Fruit fly (Drosophila melanogaster) whole organism, embryonic: Measurements from ENCODE around the gene Polr3A.

Experiments used
- CG10321 ChIP-seq: fragments of 200-800 bp; sonication (Bioruptor generic); IDR thresholded peaks from 2 replicates; pipeline ENCODE4 v1.3.6; 2022; ENCODE audit warnings: missing biosample characterization, missing genetic modification characterization
- CG11093 ChIP-seq: fragments of 200-800 bp; sonication (Bioruptor generic); IDR thresholded peaks from 3 replicates; pipeline ENCODE4 v1.3.6; 2022; ENCODE audit warnings: missing biosample characterization, missing genetic modification characterization
- CG12769 ChIP-seq: fragments of 200-800 bp; sonication (Bioruptor generic); optimal IDR thresholded peaks from 2 replicates; lab custom pipeline; 2019; ENCODE audit warnings: missing biosample characterization, mild to moderate bottlenecking, missing genetic modification characterization, moderate library complexity
- CG13296 ChIP-seq: fragments of 200-800 bp; sonication (Bioruptor generic); optimal IDR thresholded peaks from 3 replicates; lab custom pipeline; 2018; ENCODE audit warnings: missing biosample characterization, mild to moderate bottlenecking, missing genetic modification characterization
- CG13894 ChIP-seq: fragments of 200-800 bp; sonication (Bioruptor generic); optimal IDR thresholded peaks from 3 replicates; lab custom pipeline; 2018; ENCODE audit warnings: missing biosample characterization, mild to moderate bottlenecking, missing genetic modification characterization, moderate library complexity
- CG17328 ChIP-seq: fragments of 200-800 bp; sonication (Bioruptor generic); IDR thresholded peaks from 2 replicates; pipeline ENCODE4 v1.3.6; 2022; ENCODE audit warnings: missing biosample characterization, missing genetic modification characterization
- CG17568 ChIP-seq: fragments of 200-800 bp; sonication (Bioruptor generic); optimal IDR thresholded peaks from 2 replicates; lab custom pipeline; 2018; ENCODE audit warnings: missing biosample characterization, mild to moderate bottlenecking, missing genetic modification characterization, moderate library complexity
- CG2712 ChIP-seq: fragments of 200-800 bp; optimal IDR thresholded peaks from 3 replicates; lab custom pipeline; 2019; ENCODE audit warnings: missing biosample characterization, mild to moderate bottlenecking, missing genetic modification characterization, moderate library complexity
- CG2889 ChIP-seq: fragments of 200-800 bp; sonication (Bioruptor generic); IDR thresholded peaks from 3 replicates; pipeline ENCODE4 v1.3.6; 2022; ENCODE audit warnings: missing biosample characterization, missing genetic modification characterization
- CG3065 ChIP-seq: fragments of 200-800 bp; sonication (Bioruptor generic); optimal IDR thresholded peaks from 2 replicates; lab custom pipeline; 2016; ENCODE audit warnings: missing biosample characterization, missing genetic modification characterization
- CG34376 ChIP-seq: fragments of 200-800 bp; sonication (Bioruptor generic); optimal IDR thresholded peaks from 2 replicates; lab custom pipeline; 2018; ENCODE audit warnings: missing biosample characterization, mild to moderate bottlenecking, missing genetic modification characterization
- CG6254 ChIP-seq: fragments of 200-800 bp; sonication (Bioruptor generic); optimal IDR thresholded peaks from 3 replicates; lab custom pipeline; 2017; ENCODE audit warnings: mild to moderate bottlenecking, missing biosample characterization, missing genetic modification reagents, missing genetic modification characterization
- CG7745 ChIP-seq: fragments of 200-800 bp; sonication (Bioruptor generic); optimal IDR thresholded peaks from 2 replicates; lab custom pipeline; 2018; ENCODE audit warnings: missing biosample characterization, mild to moderate bottlenecking, missing genetic modification characterization, moderate library complexity
- CG8290 ChIP-seq, 3 experiments: fragments of 200-800 bp; sonication (Bioruptor generic); optimal IDR thresholded peaks; 2 replicates each; lab custom pipeline; 2016 to 2019; ENCODE audit warnings: missing biosample characterization in 3 of 3, missing genetic modification characterization in 3 of 3, mild to moderate bottlenecking in 2 of 3, moderate library complexity in 1 of 3
- CG9932 ChIP-seq: fragments of 200-800 bp; sonication (Bioruptor generic); IDR thresholded peaks from 2 replicates; pipeline ENCODE4 v1.3.6; 2022; ENCODE audit warnings: missing biosample characterization, missing genetic modification characterization
- Dad ChIP-seq: fragments of 200-800 bp; sonication (Bioruptor generic); optimal IDR thresholded peaks from 3 replicates; lab custom pipeline; 2016; ENCODE audit warnings: missing biosample characterization, missing genetic modification characterization
- Dfd ChIP-seq, 2 experiments: fragments of >200 bp; optimal IDR thresholded peaks; 2 replicates each; lab custom pipeline; 2017; ENCODE audit warnings: missing biosample characterization in 2 of 2, missing genetic modification characterization in 2 of 2
- Dll ChIP-seq: fragments of 200-800 bp; sonication (Bioruptor generic); IDR thresholded peaks from 4 replicates; pipeline ENCODE4 v1.3.6; 2022; ENCODE audit warnings: missing biosample characterization, missing genetic modification characterization; ENCODE audit not compliant: partially characterized antibody
- Doc3 ChIP-seq: fragments of 200-800 bp; sonication (Bioruptor generic); IDR thresholded peaks from 3 replicates; pipeline ENCODE4 v1.3.6; 2022; ENCODE audit warnings: missing biosample characterization, missing genetic modification characterization; ENCODE audit not compliant: partially characterized antibody
- ERR ChIP-seq: fragments of 200-800 bp; sonication (Bioruptor generic); optimal IDR thresholded peaks from 2 replicates; lab custom pipeline; 2016; ENCODE audit warnings: missing biosample characterization, missing genetic modification characterization
- Elba2 ChIP-seq: fragments of 200-800 bp; sonication (Bioruptor generic); optimal IDR thresholded peaks from 3 replicates; lab custom pipeline; 2016; ENCODE audit warnings: missing biosample characterization, missing genetic modification characterization
- MBD-R2 ChIP-seq: fragments of 200-800 bp; sonication (Bioruptor generic); IDR thresholded peaks from 2 replicates; pipeline ENCODE4 v1.3.6; 2022; ENCODE audit warnings: missing biosample characterization, missing genetic modification characterization
- Opbp ChIP-seq: fragments of 200-800 bp; sonication (Bioruptor generic); IDR thresholded peaks from 3 replicates; pipeline ENCODE4 v1.3.6; 2022; ENCODE audit warnings: missing biosample characterization, missing genetic modification characterization; ENCODE audit not compliant: partially characterized antibody
- Six4 ChIP-seq: fragments of 200-800 bp; sonication (Bioruptor generic); optimal IDR thresholded peaks from 2 replicates; lab custom pipeline; 2016; ENCODE audit warnings: missing biosample characterization, missing genetic modification characterization
- ato ChIP-seq: fragments of 200-800 bp; sonication (Bioruptor generic); IDR thresholded peaks from 2 replicates; pipeline ENCODE4 v1.3.6; 2022; ENCODE audit warnings: missing biosample characterization, missing genetic modification characterization; ENCODE audit not compliant: partially characterized antibody
- bsh ChIP-seq, 2 experiments: fragments of 200-800 bp; sonication (Bioruptor generic); optimal IDR thresholded peaks; 2 replicates each; lab custom pipeline; 2017 to 2018; ENCODE audit warnings: mild to moderate bottlenecking in 2 of 2, missing biosample characterization in 2 of 2, missing genetic modification characterization in 2 of 2, moderate library complexity in 1 of 2
- crol ChIP-seq: fragments of 200-800 bp; sonication (Bioruptor generic); IDR thresholded peaks from 2 replicates; pipeline ENCODE4 v1.3.6; 2022; ENCODE audit warnings: missing biosample characterization, missing genetic modification characterization
- crp ChIP-seq, 2 experiments: fragments of 200-800 bp; sonication (Bioruptor generic); optimal IDR thresholded peaks; 2 replicates in 1 of 2; 3 replicates in 1 of 2; lab custom pipeline; 2017; ENCODE audit warnings: missing biosample characterization in 2 of 2, missing genetic modification characterization in 2 of 2, mild to moderate bottlenecking in 1 of 2, moderate library complexity in 1 of 2
- ewg ChIP-seq: fragments of 200-800 bp; sonication (Bioruptor generic); optimal IDR thresholded peaks from 3 replicates; lab custom pipeline; 2017; ENCODE audit warnings: mild to moderate bottlenecking, missing biosample characterization, missing genetic modification reagents, missing genetic modification characterization
- fd102C ChIP-seq: fragments of 200-800 bp; sonication (Bioruptor generic); optimal IDR thresholded peaks from 2 replicates; lab custom pipeline; 2018; ENCODE audit warnings: missing biosample characterization, mild to moderate bottlenecking, missing genetic modification characterization, moderate library complexity
- gem ChIP-seq: fragments of 200-800 bp; sonication (Bioruptor generic); optimal IDR thresholded peaks from 2 replicates; lab custom pipeline; 2019; ENCODE audit warnings: missing biosample characterization, mild to moderate bottlenecking, missing genetic modification characterization, moderate library complexity
- gro ChIP-seq: fragments of 200-800 bp; sonication (Bioruptor generic); optimal IDR thresholded peaks from 2 replicates; lab custom pipeline; 2016; ENCODE audit warnings: missing biosample characterization, missing genetic modification characterization
- hbn ChIP-seq: fragments of 200-800 bp; sonication (Bioruptor generic); IDR thresholded peaks from 2 replicates; pipeline ENCODE4 v1.3.6; 2022; ENCODE audit warnings: missing biosample characterization, missing genetic modification characterization; ENCODE audit not compliant: partially characterized antibody
- lmd ChIP-seq: fragments of 200-800 bp; sonication (Bioruptor generic); IDR thresholded peaks from 2 replicates; pipeline ENCODE4 v1.3.6; 2022; ENCODE audit warnings: missing biosample characterization, missing genetic modification characterization
- mld ChIP-seq: fragments of 200-800 bp; sonication (Bioruptor generic); IDR thresholded peaks from 3 replicates; pipeline ENCODE4 v1.3.6; 2022; ENCODE audit warnings: missing biosample characterization, missing genetic modification characterization; ENCODE audit not compliant: partially characterized antibody
- nerfin-2 ChIP-seq: fragments of 200-800 bp; sonication (Bioruptor generic); IDR thresholded peaks from 2 replicates; pipeline ENCODE4 v1.3.6; 2022; ENCODE audit warnings: missing biosample characterization, missing genetic modification characterization; ENCODE audit not compliant: partially characterized antibody
- p53 ChIP-seq: fragments of 200-800 bp; sonication (Bioruptor generic); optimal IDR thresholded peaks from 2 replicates; lab custom pipeline; 2016; ENCODE audit warnings: missing biosample characterization, missing genetic modification characterization
- pzg ChIP-seq: fragments of 200-800 bp; sonication (Bioruptor generic); optimal IDR thresholded peaks from 3 replicates; lab custom pipeline; 2018; ENCODE audit warnings: missing biosample characterization, mild to moderate bottlenecking, missing genetic modification characterization, moderate library complexity
- sisA ChIP-seq: fragments of 200-800 bp; sonication (Bioruptor generic); IDR thresholded peaks from 2 replicates; pipeline ENCODE4 v1.3.6; 2022; ENCODE audit warnings: missing biosample characterization, missing genetic modification characterization
- stc ChIP-seq: fragments of 200-800 bp; sonication (Bioruptor generic); IDR thresholded peaks from 2 replicates; pipeline ENCODE4 v1.3.6; 2022; ENCODE audit warnings: missing biosample characterization, missing genetic modification characterization
- ttk ChIP-seq: fragments of 200-800 bp; sonication (Bioruptor generic); IDR thresholded peaks from 2 replicates; pipeline ENCODE4 v2.1.2; 2022; ENCODE audit warnings: missing biosample characterization, missing genetic modification characterization
- wdn ChIP-seq: fragments of 200-800 bp; sonication (Bioruptor generic); IDR thresholded peaks from 2 replicates; pipeline ENCODE4 v1.3.6; 2022; ENCODE audit warnings: missing biosample characterization, missing genetic modification characterization
- wor ChIP-seq: fragments of 200-800 bp; sonication (Bioruptor generic); IDR thresholded peaks from 2 replicates; pipeline ENCODE4 v1.3.6; 2022; ENCODE audit warnings: missing biosample characterization, missing genetic modification characterization

Gene Polr3A

dm6 chrX:15760447-15761297 is 2.1 kb upstream of the Polr3A start, which contains the start of the genes Graf and mRpL3 (continued):
- TF ChIP-seq CG34376 (GFP tag; lab: Kevin White, UChicago) (no peak), Doc3 (GFP tag; lab: Robert Waterston, UW) (peak; percentile 80), CG3065 (GFP tag; lab: Kevin White, UChicago) (no peak), ewg (GFP tag; lab: Kevin White, UChicago) (no peak), CG13296 (GFP tag; lab: Kevin White, UChicago) (no peak), ERR (GFP tag; lab: Kevin White, UChicago) (no peak), Dll (peak; percentile 85; the same call in 3 of the 4 replicates), wdn (GFP tag; lab: Robert Waterston, UW) (no peak), gem (no peak), CG11093 (GFP tag; lab: Robert Waterston, UW) (no peak), sisA (GFP tag; lab: Robert Waterston, UW) (no peak), Elba2 (no peak), crol (GFP tag; lab: Robert Waterston, UW) (no peak), wor (GFP tag; lab: Robert Waterston, UW) (no peak), mld (GFP tag; lab: Robert Waterston, UW) (peak; percentile 92), Dfd (GFP tag; optimal IDR thresholded peaks at IDR 0.05; lab: Kevin White, UChicago) (no peak), CG12769 (tag; lab: Kevin White, UChicago) (no peak), stc (GFP tag; lab: Robert Waterston, UW) (no peak), Opbp (GFP tag; lab: Robert Waterston, UW) (peak; percentile 94), CG10321 (GFP tag; lab: Robert Waterston, UW) (no peak), Six4 (GFP tag; lab: Kevin White, UChicago) (no peak), nerfin-2 (GFP tag; lab: Robert Waterston, UW) (peak; percentile 92), bsh (GFP tag; optimal IDR thresholded peaks at IDR 0.05; lab: Kevin White, UChicago) (no peak), CG8290 (GFP tag; optimal IDR thresholded peaks at IDR 0.05; lab: Kevin White, UChicago) (no peak), CG8290 (tag; optimal IDR thresholded peaks at IDR 0.05; lab: Kevin White, UChicago) (no peak), MBD-R2 (GFP tag; lab: Robert Waterston, UW) (no peak), CG9932 (GFP tag; lab: Robert Waterston, UW) (no peak; the same call in 1 of the 2 replicates), p53 (GFP tag; lab: Kevin White, UChicago) (no peak), ato (GFP tag; lab: Robert Waterston, UW) (peak; percentile 90), pzg (GFP tag; lab: Kevin White, UChicago) (peak; percentile 34), hbn (GFP tag; lab: Robert Waterston, UW) (peak; percentile 77), ttk (GFP tag; lab: Robert Waterston, UW) (no peak), CG13894 (no peak), gro (no peak), lmd (no peak), CG7745 (tag; lab: Kevin White, UChicago) (no peak), CG2712 (tag; lab: Kevin White, UChicago) (no peak), CG17328 (GFP tag; lab: Robert Waterston, UW) (no peak), fd102C (GFP tag; lab: Kevin White, UChicago) (no peak), CG17568 (GFP tag; lab: Kevin White, UChicago) (no peak), crp (GFP tag; optimal IDR thresholded peaks at IDR 0.05; lab: Kevin White, UChicago) (no peak), Dad (GFP tag; lab: Kevin White, UChicago) (no peak), CG2889 (GFP tag; lab: Robert Waterston, UW) (no peak), CG6254 (GFP tag; lab: Kevin White, UChicago) (no peak)
